Worm (Caenorhabditis elegans): Measurements from ENCODE around the gene cest-19.

The cest-19 gene

DNA sequence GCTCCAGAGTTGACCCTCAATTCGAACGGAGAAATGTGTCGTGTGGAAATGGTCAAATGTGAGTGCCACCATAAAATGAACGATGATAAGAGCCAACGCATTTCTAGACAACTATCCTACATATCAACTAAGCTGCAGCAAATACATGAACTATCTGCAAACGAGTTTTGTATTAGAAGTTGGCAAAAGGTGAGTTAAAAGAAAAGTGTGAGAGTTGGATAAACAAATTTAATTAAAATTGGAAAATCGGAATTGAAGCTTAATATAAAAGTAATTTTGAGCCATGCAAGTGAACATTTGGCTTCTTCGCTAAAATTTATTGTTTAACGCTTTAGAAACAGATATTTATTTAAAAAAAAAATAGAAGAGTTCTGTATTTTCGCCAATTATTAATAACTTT lies at the start of gene cest-19:
Gene cest-19, minus strand, starts transcription at position 101 of the 400 bp plus-strand sequence.
- TF ChIP-seq lag-1 (GFP tag; IDR thresholded peaks at IDR 0.05), result no peak
- TF ChIP-seq aptf-2 (GFP tag; conservative IDR thresholded peaks at IDR 0.05), result no peak
- TF ChIP-seq nhr-27 (tag; optimal IDR thresholded peaks at IDR 0.05), result no peak
- no peak for TF ChIP-seq C06A6.2 (GFP tag; conservative IDR thresholded peaks at IDR 0.05)
- TF ChIP-seq hmg-1.2 (GFP tag; IDR thresholded peaks at IDR 0.05), result no peak
- no peak for TF ChIP-seq F57A8.1 (GFP tag; optimal IDR thresholded peaks at IDR 0.05)
- no peak for TF ChIP-seq snpc-4 (GFP tag; optimal IDR thresholded peaks at IDR 0.05)
- no peak for TF ChIP-seq snpc-4 (tag; optimal IDR thresholded peaks at IDR 0.05)
- TF ChIP-seq ceh-91 (GFP tag; IDR thresholded peaks at IDR 0.05), result no peak

- no peak for TF ChIP-seq ceh-27 (GFP tag; optimal IDR thresholded peaks at IDR 0.05)
- TF ChIP-seq lir-1 (GFP tag; conservative IDR thresholded peaks at IDR 0.05), result no peak
- TF ChIP-seq F57A8.1 (GFP tag; optimal IDR thresholded peaks at IDR 0.05), result no peak
- TF ChIP-seq K12H6.12 (tag; optimal IDR thresholded peaks at IDR 0.05), result no peak
- TF ChIP-seq C17E4.6 (GFP tag; IDR thresholded peaks at IDR 0.05), result no peak
- no peak for TF ChIP-seq dpff-1 (tag; optimal IDR thresholded peaks at IDR 0.05)
- no peak for TF ChIP-seq nhr-179 (tag; optimal IDR thresholded peaks at IDR 0.05)
- no peak for TF ChIP-seq ceh-40 (GFP tag; IDR thresholded peaks at IDR 0.05)
- no peak for TF ChIP-seq gei-17 (GFP tag; optimal IDR thresholded peaks at IDR 0.05)
- TF ChIP-seq dox-1 (GFP tag; IDR thresholded peaks at IDR 0.05), result no peak
- no peak for TF ChIP-seq snpc-4 (GFP tag; optimal IDR thresholded peaks at IDR 0.05)
- TF ChIP-seq snpc-4 (tag; optimal IDR thresholded peaks at IDR 0.05), result no peak
- TF ChIP-seq atf-7 (tag; optimal IDR thresholded peaks at IDR 0.05), result no peak
- TF ChIP-seq snpc-3.4 (tag; optimal IDR thresholded peaks at IDR 0.05), result no peak
Measured at ce11 chrX:7085067-7085466, 49.2 kb upstream of the cest-19 start, which contains the start of gene Y1B5A.1. TSS of gene Y1B5A.1 (plus strand) at chrX:7085367.

ce11 chrX:7076485-7076884 lies 40.6 kb upstream of the cest-19 start:
- TF ChIP-seq dpff-1 (tag; optimal IDR thresholded peaks at IDR 0.05) (no peak), let-526 (GFP tag; IDR thresholded peaks at IDR 0.05) (no peak), dpl-1 (GFP tag; optimal IDR thresholded peaks at IDR 0.05) (no peak)

DNA sequence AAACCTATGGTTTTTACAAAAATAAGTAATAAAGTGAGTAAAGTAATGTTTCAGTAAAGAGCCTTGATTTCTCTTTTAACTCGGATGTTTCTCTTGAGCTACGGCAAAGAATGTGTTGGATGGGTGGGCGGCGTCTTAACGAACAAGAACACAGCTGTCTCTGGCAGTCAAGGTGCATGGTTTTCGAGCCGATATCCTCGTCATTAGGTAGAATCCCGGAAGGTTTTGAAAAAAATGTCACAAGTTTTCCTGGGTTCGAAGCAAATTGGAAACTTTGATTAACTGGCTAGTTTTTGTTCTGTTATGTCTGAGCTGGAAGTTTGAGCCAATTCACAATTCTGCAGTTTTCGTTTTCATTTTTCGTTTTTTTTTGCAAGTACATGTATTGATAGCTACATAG lies 39.4 kb upstream of the cest-19 start, which contains the start of gene B0403.6:
Gene B0403.6, minus strand, starts transcription at position 101 of the 400 bp plus-strand sequence.
- TF ChIP-seq repo-1 (tag; optimal IDR thresholded peaks at IDR 0.05), result no peak
- TF ChIP-seq nfya-1 (tag; optimal IDR thresholded peaks at IDR 0.05; ENCODE audit: borderline replicate concordance, insufficient read depth), result no peak
- no peak for TF ChIP-seq F49E8.2 (tag; optimal IDR thresholded peaks at IDR 0.05; ENCODE audit: insufficient read depth)
- TF ChIP-seq zim-3 (tag; optimal IDR thresholded peaks at IDR 0.05), result no peak
- TF ChIP-seq rec-8 (tag; optimal IDR thresholded peaks at IDR 0.05), result no peak
- TF ChIP-seq nhr-27 (tag; optimal IDR thresholded peaks at IDR 0.05), result no peak
- TF ChIP-seq ekl-4 (GFP tag; IDR thresholded peaks at IDR 0.05), result no peak
- TF ChIP-seq ceh-100 (GFP tag; IDR thresholded peaks at IDR 0.05), result no peak
- TF ChIP-seq hsf-1 (GFP tag; IDR thresholded peaks at IDR 0.05), result no peak
- no peak for TF ChIP-seq B0261.1 (tag; optimal IDR thresholded peaks at IDR 0.05)
- no peak for TF ChIP-seq him-1 (tag; optimal IDR thresholded peaks at IDR 0.05)
- TF ChIP-seq F23B12.7 (tag; optimal IDR thresholded peaks at IDR 0.05; ENCODE audit: insufficient read depth), result no peak
- TF ChIP-seq madf-6 (GFP tag; IDR thresholded peaks at IDR 0.05), result no peak
- TF ChIP-seq F52B5.7 (tag; optimal IDR thresholded peaks at IDR 0.05), result no peak
- no peak for TF ChIP-seq let-607 (tag; optimal IDR thresholded peaks at IDR 0.05)
- TF ChIP-seq ztf-25 (GFP tag; IDR thresholded peaks at IDR 0.05), result no peak
- TF ChIP-seq F55B11.4 (tag; optimal IDR thresholded peaks at IDR 0.05; ENCODE audit: borderline replicate concordance, insufficient read depth), result no peak
